Fruit fly (Drosophila melanogaster) whole organism, embryonic: ENCODE measurements around the gene waw.

ENCODE experiments used
- CG10274 ChIP-seq: fragments of 200-800 bp; sonication (Bioruptor generic); optimal IDR thresholded peaks from 3 replicates; lab custom pipeline; 2017; ENCODE audit warnings: missing biosample characterization, mild to moderate bottlenecking, missing genetic modification characterization
- CG10565 ChIP-seq: fragments of 200-800 bp; sonication (Bioruptor generic); optimal IDR thresholded peaks from 3 replicates; lab custom pipeline; 2016; ENCODE audit warnings: missing biosample characterization, mild to moderate bottlenecking, missing genetic modification characterization
- CG13287 ChIP-seq: fragments of 200-800 bp; sonication (Bioruptor generic); IDR thresholded peaks from 2 replicates; pipeline ENCODE4 v1.3.6; 2022; ENCODE audit warnings: missing biosample characterization, missing genetic modification characterization; ENCODE audit not compliant: partially characterized antibody
- CG15514 ChIP-seq: fragments of 200-800 bp; sonication (Bioruptor generic); optimal IDR thresholded peaks from 3 replicates; lab custom pipeline; 2017; ENCODE audit warnings: missing biosample characterization, missing genetic modification characterization, mild to moderate bottlenecking, moderate library complexity, missing genetic modification reagents
- CG16813 ChIP-seq: fragments of 200-800 bp; sonication (Bioruptor generic); IDR thresholded peaks from 3 replicates; pipeline ENCODE4 v1.3.6; 2022; ENCODE audit warnings: missing biosample characterization, missing genetic modification characterization; ENCODE audit not compliant: partially characterized antibody
- CG17186 ChIP-seq: fragments of 200-800 bp; sonication (Bioruptor generic); optimal IDR thresholded peaks from 3 replicates; lab custom pipeline; 2017; ENCODE audit warnings: missing biosample characterization, missing genetic modification reagents, missing genetic modification characterization
- CG18262 ChIP-seq: fragments of 200-800 bp; optimal IDR thresholded peaks from 3 replicates; lab custom pipeline; 2019; ENCODE audit warnings: missing biosample characterization, mild to moderate bottlenecking, missing genetic modification characterization, moderate library complexity
- CG1832 ChIP-seq: fragments of 200-800 bp; sonication (Bioruptor generic); optimal IDR thresholded peaks from 2 replicates; lab custom pipeline; 2017; ENCODE audit warnings: missing biosample characterization, mild to moderate bottlenecking, missing genetic modification characterization, inconsistent platforms
- CG18599 ChIP-seq: fragments of 200-800 bp; sonication (Bioruptor generic); optimal IDR thresholded peaks from 3 replicates; lab custom pipeline; 2017; ENCODE audit warnings: missing biosample characterization, missing genetic modification characterization, mild to moderate bottlenecking, moderate library complexity, missing genetic modification reagents
- CG2202 ChIP-seq: fragments of 200-800 bp; sonication (Bioruptor generic); optimal IDR thresholded peaks from 2 replicates; lab custom pipeline; 2018; ENCODE audit warnings: missing biosample characterization, mild to moderate bottlenecking, missing genetic modification characterization
- CG32767 ChIP-seq: fragments of 200-800 bp; sonication (Bioruptor generic); IDR thresholded peaks from 2 replicates; pipeline ENCODE4 v1.3.6; 2022; ENCODE audit warnings: missing biosample characterization, missing genetic modification characterization
- CG4282 ChIP-seq: fragments of 200-800 bp; sonication (Bioruptor generic); optimal IDR thresholded peaks from 2 replicates; lab custom pipeline; 2016; ENCODE audit warnings: missing biosample characterization, missing genetic modification characterization
- CG4617 ChIP-seq: fragments of 200-800 bp; sonication (Bioruptor generic); optimal IDR thresholded peaks from 3 replicates; lab custom pipeline; 2016; ENCODE audit warnings: missing biosample characterization, missing genetic modification characterization, borderline replicate concordance
- CG4730 ChIP-seq: fragments of 200-800 bp; sonication (Bioruptor generic); IDR thresholded peaks from 2 replicates; pipeline ENCODE4 v1.3.6; 2022; ENCODE audit warnings: missing biosample characterization, missing genetic modification characterization
- CG7556 ChIP-seq: fragments of 200-800 bp; sonication (Bioruptor generic); optimal IDR thresholded peaks from 2 replicates; lab custom pipeline; 2017; ENCODE audit warnings: missing biosample characterization, mild to moderate bottlenecking, missing genetic modification characterization
- CG7987 ChIP-seq: fragments of 200-800 bp; sonication (Bioruptor generic); optimal IDR thresholded peaks from 2 replicates; lab custom pipeline; 2018; ENCODE audit warnings: missing biosample characterization, mild to moderate bottlenecking, missing genetic modification characterization, moderate library complexity
- CG8359 ChIP-seq: fragments of 200-800 bp; sonication (Bioruptor generic); optimal IDR thresholded peaks from 2 replicates; lab custom pipeline; 2017; ENCODE audit warnings: missing biosample characterization, mild to moderate bottlenecking, missing genetic modification characterization, borderline replicate concordance
- CG8924 ChIP-seq: fragments of 200-800 bp; optimal IDR thresholded peaks from 3 replicates; lab custom pipeline; 2019; ENCODE audit warnings: missing biosample characterization, mild to moderate bottlenecking, missing genetic modification characterization, moderate library complexity
- CG9727 ChIP-seq: fragments of 200-800 bp; sonication (Bioruptor generic); optimal IDR thresholded peaks from 3 replicates; lab custom pipeline; 2017; ENCODE audit warnings: missing biosample characterization, mild to moderate bottlenecking, missing genetic modification characterization
- CG9932 ChIP-seq: fragments of 200-800 bp; sonication (Bioruptor generic); IDR thresholded peaks from 2 replicates; pipeline ENCODE4 v1.3.6; 2022; ENCODE audit warnings: missing biosample characterization, missing genetic modification characterization
- CHES-1-like ChIP-seq: fragments of 200-800 bp; sonication (Bioruptor generic); optimal IDR thresholded peaks from 2 replicates; lab custom pipeline; 2016; ENCODE audit warnings: missing biosample characterization, missing genetic modification characterization
- CkIIα-i1 ChIP-seq: fragments of 200-800 bp; sonication (Bioruptor generic); IDR thresholded peaks from 2 replicates; pipeline ENCODE4 v1.3.6; 2022; ENCODE audit warnings: missing biosample characterization, missing genetic modification characterization
- CoRest ChIP-seq: fragments of 200-800 bp; sonication (Bioruptor generic); optimal IDR thresholded peaks from 3 replicates; lab custom pipeline; 2018; ENCODE audit warnings: missing biosample characterization, mild to moderate bottlenecking, missing genetic modification characterization, moderate library complexity
- Dll ChIP-seq: fragments of 200-800 bp; sonication (Bioruptor generic); IDR thresholded peaks from 4 replicates; pipeline ENCODE4 v1.3.6; 2022; ENCODE audit warnings: missing biosample characterization, missing genetic modification characterization; ENCODE audit not compliant: partially characterized antibody
- Hmr ChIP-seq: fragments of 200-800 bp; sonication (Bioruptor generic); optimal IDR thresholded peaks from 3 replicates; lab custom pipeline; 2017; ENCODE audit warnings: mild to moderate bottlenecking, missing biosample characterization, missing genetic modification reagents, missing genetic modification characterization
- NFAT ChIP-seq: fragments of 200-800 bp; sonication (Bioruptor generic); IDR thresholded peaks from 2 replicates; pipeline ENCODE4 v1.3.6; 2022; ENCODE audit warnings: missing biosample characterization, missing genetic modification characterization
- Nf-YA ChIP-seq: fragments of 200-800 bp; sonication (Bioruptor generic); IDR thresholded peaks from 2 replicates; pipeline ENCODE4 v1.3.6; 2022; ENCODE audit warnings: missing biosample characterization, missing genetic modification characterization
- Nf-YB ChIP-seq: fragments of 200-800 bp; sonication (Bioruptor generic); optimal IDR thresholded peaks from 3 replicates; lab custom pipeline; 2019; ENCODE audit warnings: missing biosample characterization, mild to moderate bottlenecking, missing genetic modification characterization, moderate library complexity
- Ravus ChIP-seq: fragments of 200-800 bp; sonication (Bioruptor generic); IDR thresholded peaks from 2 replicates; pipeline ENCODE4 v1.3.6; 2022; ENCODE audit warnings: missing biosample characterization, missing genetic modification characterization
- Sox100B ChIP-seq: fragments of 200-800 bp; sonication (Bioruptor generic); optimal IDR thresholded peaks from 3 replicates; lab custom pipeline; 2018; ENCODE audit warnings: missing biosample characterization, mild to moderate bottlenecking, missing genetic modification characterization
- aop ChIP-seq: fragments of 200-800 bp; sonication (Bioruptor generic); IDR thresholded peaks from 2 replicates; pipeline ENCODE4 v1.3.6; 2022; ENCODE audit warnings: missing biosample characterization, missing genetic modification characterization
- bab2 ChIP-seq: fragments of 200-800 bp; sonication (Bioruptor generic); optimal IDR thresholded peaks from 2 replicates; lab custom pipeline; 2016; ENCODE audit warnings: missing biosample characterization, missing genetic modification characterization
- dan ChIP-seq: fragments of 200-800 bp; sonication (Bioruptor generic); IDR thresholded peaks from 2 replicates; pipeline ENCODE4 v1.3.6; 2022; ENCODE audit warnings: missing biosample characterization, missing genetic modification characterization
- ems ChIP-seq: fragments of 200-800 bp; sonication (Bioruptor generic); optimal IDR thresholded peaks from 3 replicates; lab custom pipeline; 2016; ENCODE audit warnings: missing biosample characterization, missing genetic modification characterization
- hbn ChIP-seq: fragments of 200-800 bp; sonication (Bioruptor generic); IDR thresholded peaks from 2 replicates; pipeline ENCODE4 v1.3.6; 2022; ENCODE audit warnings: missing biosample characterization, missing genetic modification characterization; ENCODE audit not compliant: partially characterized antibody
- klu ChIP-seq: fragments of 200-800 bp; sonication (Bioruptor generic); IDR thresholded peaks from 2 replicates; pipeline ENCODE4 v1.3.6; 2022; ENCODE audit warnings: missing biosample characterization, missing genetic modification characterization
- lmd ChIP-seq: fragments of 200-800 bp; sonication (Bioruptor generic); IDR thresholded peaks from 2 replicates; pipeline ENCODE4 v1.3.6; 2022; ENCODE audit warnings: missing biosample characterization, missing genetic modification characterization
- mirr ChIP-seq: fragments of 200-800 bp; sonication (Bioruptor generic); optimal IDR thresholded peaks from 3 replicates; lab custom pipeline; 2018; ENCODE audit warnings: missing biosample characterization, mild to moderate bottlenecking, missing genetic modification characterization
- pb ChIP-seq: fragments of 200-800 bp; sonication (Bioruptor generic); optimal IDR thresholded peaks from 3 replicates; lab custom pipeline; 2016; ENCODE audit warnings: missing biosample characterization, missing genetic modification characterization
- prd ChIP-seq, 3 experiments: fragments of >200 bp in 2 of 3; fragments of 200-800 bp in 1 of 3; sonication (Bioruptor generic) in 1 of 3; optimal IDR thresholded peaks in 2 of 3; IDR thresholded peaks in 1 of 3; 2 replicates in 2 of 3; 3 replicates in 1 of 3; pipeline versions ENCODE4 v1.3.6 to Lab custom; 2017 to 2022; ENCODE audit warnings: missing biosample characterization in 1 of 3, missing genetic modification characterization in 1 of 3
- ranshi ChIP-seq: fragments of 200-800 bp; sonication (Bioruptor generic); IDR thresholded peaks from 2 replicates; pipeline ENCODE4 v1.3.6; 2022; ENCODE audit warnings: missing biosample characterization, missing genetic modification characterization
- scrt ChIP-seq: fragments of 200-800 bp; sonication (Bioruptor generic); optimal IDR thresholded peaks from 2 replicates; lab custom pipeline; 2018; ENCODE audit warnings: missing biosample characterization, mild to moderate bottlenecking, missing genetic modification characterization, moderate library complexity
- slbo ChIP-seq: fragments of 200-800 bp; sonication (Bioruptor generic); IDR thresholded peaks from 2 replicates; pipeline ENCODE4 v1.3.6; 2022; ENCODE audit warnings: missing biosample characterization, missing genetic modification characterization
- sr ChIP-seq: fragments of 200-800 bp; sonication (Bioruptor generic); IDR thresholded peaks from 3 replicates; pipeline ENCODE4 v1.3.6; 2022; ENCODE audit warnings: missing biosample characterization, missing genetic modification characterization
- tap ChIP-seq: fragments of 200-800 bp; optimal IDR thresholded peaks from 3 replicates; lab custom pipeline; 2019; ENCODE audit warnings: missing biosample characterization, mild to moderate bottlenecking, missing genetic modification characterization, moderate library complexity
- tll ChIP-seq, 2 experiments: fragments of 200-800 bp in 1 of 2; fragments of >200 bp in 1 of 2; sonication (Bioruptor generic) in 1 of 2; optimal IDR thresholded peaks; 2 replicates each; lab custom pipeline; 2017 to 2019; ENCODE audit warnings: missing biosample characterization in 2 of 2, missing genetic modification characterization in 2 of 2, mild to moderate bottlenecking in 1 of 2, moderate library complexity in 1 of 2
- trh ChIP-seq: fragments of 200-800 bp; sonication (Bioruptor generic); optimal IDR thresholded peaks from 2 replicates; lab custom pipeline; 2016; ENCODE audit warnings: missing biosample characterization, missing genetic modification characterization
- unc-4 ChIP-seq: fragments of 200-800 bp; sonication (Bioruptor generic); IDR thresholded peaks from 2 replicates; pipeline ENCODE4 v1.3.6; 2022; ENCODE audit warnings: missing biosample characterization, missing genetic modification characterization; ENCODE audit not compliant: partially characterized antibody

waw gene

DNA sequence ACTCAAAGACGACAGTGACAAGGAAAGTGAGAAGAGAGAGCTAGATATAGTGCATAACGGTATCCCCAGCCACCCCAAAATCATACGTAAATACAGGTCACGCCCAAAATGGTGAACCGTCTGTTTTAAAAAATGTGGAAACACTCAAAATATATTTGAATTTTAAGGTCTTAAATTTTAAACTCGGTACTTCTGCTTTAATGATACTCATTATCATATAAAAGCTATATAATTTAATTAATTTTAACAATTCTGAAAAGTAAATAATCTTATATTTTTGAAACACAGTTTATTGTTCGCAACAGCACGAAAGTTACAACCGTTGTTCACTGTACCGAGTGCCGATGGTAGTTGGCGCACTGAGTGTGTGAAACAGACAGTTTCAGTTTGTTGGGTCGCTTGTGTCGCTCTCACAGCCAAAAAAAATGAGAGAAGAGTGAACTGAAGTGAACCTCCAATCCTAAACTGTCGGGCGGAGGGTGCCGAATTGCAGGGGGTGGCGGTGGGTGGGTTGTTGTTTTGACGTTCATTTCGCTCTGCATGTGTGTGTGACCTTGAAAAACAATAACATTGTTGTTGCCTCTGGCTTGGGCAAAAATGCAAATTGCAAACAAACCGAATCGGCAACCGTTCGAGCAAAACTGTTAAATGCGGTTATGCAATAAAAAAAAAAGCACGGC is 3.6 kb downstream of the waw start (continued):
- 0 out of 2 replicates have a peak, but pooled peaks have one; percentile 27 for TF ChIP-seq unc-4 (GFP tag; lab: Robert Waterston, UW)
- peak; percentile 96 for TF ChIP-seq Hmr (GFP tag; lab: Kevin White, UChicago)
- TF ChIP-seq dan: no peak
- TF ChIP-seq CG18599 (GFP tag; lab: Kevin White, UChicago): peak; percentile 97
- TF ChIP-seq Sox100B (GFP tag; lab: Kevin White, UChicago): peak; percentile 94
- peak; percentile 96 for TF ChIP-seq CoRest (tag; lab: Kevin White, UChicago)
- TF ChIP-seq pb: no peak
- TF ChIP-seq hbn (GFP tag; lab: Robert Waterston, UW): no peak
- TF ChIP-seq Nf-YA (GFP tag; lab: Robert Waterston, UW): peak; percentile 56
- peak; percentile 78 for TF ChIP-seq CG2202 (tag; lab: Kevin White, UChicago)
- TF ChIP-seq CG4730: peak; percentile 84
- no peak for TF ChIP-seq CG10565 (GFP tag; lab: Kevin White, UChicago)
- TF ChIP-seq Nf-YB (GFP tag; lab: Kevin White, UChicago): peak; percentile 80
- no peak; the same call in 1 of the 2 replicates for TF ChIP-seq CkIIα-i1 (GFP tag; lab: Robert Waterston, UW)
- peak; percentile 96 for TF ChIP-seq CG7556
- peak; percentile 96 for TF ChIP-seq CG8924 (tag; lab: Kevin White, UChicago)
- peak; percentile 92 for TF ChIP-seq CG9727 (GFP tag; lab: Kevin White, UChicago)
- peak; percentile 74 for TF ChIP-seq trh (GFP tag; lab: Kevin White, UChicago)
- TF ChIP-seq Dll: no peak
- peak; percentile 55 for TF ChIP-seq CG7987 (GFP tag; lab: Kevin White, UChicago)
- peak; percentile 9 for TF ChIP-seq bab2 (GFP tag; lab: Kevin White, UChicago)
- no peak; the same call in 1 of the 2 replicates for TF ChIP-seq CG13287
- TF ChIP-seq CG9932: peak; percentile 88
- TF ChIP-seq CG32767: peak; percentile 86
- no peak for TF ChIP-seq aop
- TF ChIP-seq CG16813 (GFP tag; lab: Robert Waterston, UW): no peak
- peak; percentile 63 for TF ChIP-seq CG8359
- peak; percentile 74 for TF ChIP-seq CG10274
- TF ChIP-seq sr (GFP tag; lab: Robert Waterston, UW): no peak
- TF ChIP-seq tll (GFP tag; optimal IDR thresholded peaks at IDR 0.05; lab: Kevin White, UChicago): no peak
- peak; percentile 84 for TF ChIP-seq klu
- TF ChIP-seq ranshi (GFP tag; lab: Robert Waterston, UW): peak; percentile 87
- TF ChIP-seq CG4617 (GFP tag; lab: Kevin White, UChicago): peak; percentile 21
- TF ChIP-seq Ravus (GFP tag; lab: Robert Waterston, UW): peak; percentile 80
- peak; percentile 33 for TF ChIP-seq CG17186 (GFP tag; lab: Kevin White, UChicago)
- TF ChIP-seq CG15514 (GFP tag; lab: Kevin White, UChicago): peak; percentile 83
- no peak for TF ChIP-seq CG1832 (GFP tag; lab: Kevin White, UChicago)
- peak; percentile 93 for TF ChIP-seq slbo (GFP tag; lab: Robert Waterston, UW)
- no peak for TF ChIP-seq prd (optimal IDR thresholded peaks at IDR 0.05; lab: Kevin White, UChicago)
- TF ChIP-seq prd (GFP tag; IDR thresholded peaks at IDR 0.05; lab: Robert Waterston, UW): peak; percentile 90
- peak; percentile 93 for TF ChIP-seq lmd
- peak; percentile 90 for TF ChIP-seq scrt (GFP tag; lab: Kevin White, UChicago)
- no peak for TF ChIP-seq CG4282 (GFP tag; lab: Kevin White, UChicago)
- peak; percentile 68 for TF ChIP-seq NFAT (GFP tag; lab: Robert Waterston, UW)
- TF ChIP-seq CHES-1-like (GFP tag; lab: Kevin White, UChicago): peak; percentile 41
- peak; percentile 45 for TF ChIP-seq ems (GFP tag; lab: Kevin White, UChicago)
- peak; percentile 91 for TF ChIP-seq tap (tag; lab: Kevin White, UChicago)
- TF ChIP-seq CG18262 (tag; lab: Kevin White, UChicago): peak; percentile 93
- TF ChIP-seq mirr (GFP tag; lab: Kevin White, UChicago): peak; percentile 47
